Worm (Caenorhabditis elegans) whole organism, L3 larva: Measurements from ENCODE around the gene R05A10.4.

ENCODE experiments used
- aly-2 ChIP-seq: fragments of 150-350 bp; optimal IDR thresholded peaks from 2 replicates; lab custom pipeline; 2014; ENCODE audit warnings: missing biosample characterization, missing genetic modification characterization
- ama-1 ChIP-seq: fragments of 150-350 bp; optimal IDR thresholded peaks from 2 replicates; lab custom pipeline; 2018
- ceh-82 ChIP-seq: fragments of 150-350 bp; optimal IDR thresholded peaks from 2 replicates; lab custom pipeline; 2014; ENCODE audit warnings: missing biosample characterization, missing genetic modification characterization
- mdl-1 ChIP-seq: fragments of 150-350 bp; optimal IDR thresholded peaks from 2 replicates; lab custom pipeline; 2014; ENCODE audit warnings: missing biosample characterization, missing genetic modification characterization
- nhr-12 ChIP-seq: fragments of 150-350 bp; optimal IDR thresholded peaks from 2 replicates; lab custom pipeline; 2014; ENCODE audit warnings: missing biosample characterization, missing genetic modification characterization
- nhr-25 ChIP-seq: sonication (generic microtip); optimal IDR thresholded peaks from 2 replicates; lab custom pipeline; 2017; ENCODE audit warnings: missing biosample characterization, missing genetic modification characterization
- pha-4 ChIP-seq: fragments of 150-350 bp; optimal IDR thresholded peaks from 2 replicates; lab custom pipeline; 2014; ENCODE audit warnings: missing biosample characterization, missing genetic modification reagents, missing genetic modification characterization
- pqm-1 ChIP-seq: fragments of 150-350 bp; optimal IDR thresholded peaks from 2 replicates; lab custom pipeline; 2017; ENCODE audit warnings: missing biosample characterization, missing genetic modification characterization, inconsistent platforms
- snpc-4 ChIP-seq: fragments of 150-350 bp; optimal IDR thresholded peaks from 2 replicates; lab custom pipeline; 2014; ENCODE audit warnings: missing biosample characterization, missing genetic modification characterization
- unc-39 ChIP-seq: sonication (generic microtip); optimal IDR thresholded peaks from 4 replicates; lab custom pipeline; 2017; ENCODE audit warnings: missing biosample characterization, missing genetic modification characterization

DNA sequence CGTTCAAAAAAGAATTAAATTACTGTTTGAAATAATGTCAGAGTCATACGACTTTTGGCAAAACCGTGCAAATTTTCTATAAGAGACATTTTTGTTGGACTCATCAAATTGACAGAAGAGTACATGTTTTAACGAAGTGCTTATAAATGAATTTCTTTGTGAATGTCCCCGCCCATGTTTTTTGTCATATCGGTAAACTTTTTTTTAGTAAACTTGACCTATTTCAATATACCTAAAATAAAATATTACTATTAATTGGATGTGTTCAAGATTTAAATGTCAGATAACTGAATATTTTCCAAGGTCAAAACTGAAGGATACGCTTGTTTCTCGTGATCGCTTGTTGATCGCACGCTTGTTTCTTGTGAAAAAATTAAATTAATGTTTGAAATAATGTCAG is 14.2 kb upstream of the R05A10.4 start, which contains the start of gene R05A10.8:
- TF ChIP-seq ama-1 (no peak), unc-39 (no peak), mdl-1 (tag; lab: Kevin White, UChicago) (no peak), nhr-25 (tag; lab: Kevin White, UChicago) (no peak), nhr-12 (no peak), aly-2 (tag; lab: Kevin White, UChicago) (no peak), pha-4 (tag; lab: Kevin White, UChicago) (no peak), pqm-1 (no peak), ceh-82 (tag; lab: Kevin White, UChicago) (no peak), snpc-4 (tag; lab: Kevin White, UChicago) (no peak)
